Comparison of ENCODE assay signal across 5 worm cellular contexts in the genomic region with DNA sequence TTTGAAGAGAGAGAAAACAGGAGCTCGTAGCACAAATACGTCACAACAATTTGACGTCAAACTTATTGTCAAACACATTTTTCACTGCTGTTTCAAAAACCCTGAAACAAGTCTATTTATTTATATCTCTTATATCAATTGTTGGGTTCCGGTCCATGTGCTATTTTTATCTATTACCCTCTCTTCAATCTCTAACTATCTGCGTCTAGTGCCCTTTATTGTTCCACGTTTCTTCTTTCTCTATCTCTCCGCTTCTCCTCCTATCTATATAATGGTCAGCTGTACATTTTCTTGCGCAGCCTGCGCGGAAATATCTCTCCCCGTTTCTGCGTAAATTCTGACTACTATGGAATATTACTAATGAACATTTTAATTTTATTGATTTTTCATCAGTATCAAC.
TF ChIP-seq lines count a peak whose summit lies in the region.

No protein-coding gene starts in this region.

TF ChIP-seq in whole organism, L1 larva, 84 proteins besides CTCF, POLR2A, EP300 and RAD21 (continues in another document):
- no peak for TF ChIP-seq alr-1 (tag; optimal IDR thresholded peaks at IDR 0.05; lab: Kevin White, UChicago; ENCODE audit: borderline replicate concordance)
- TF ChIP-seq ceh-63 (GFP tag; optimal IDR thresholded peaks at IDR 0.05; lab: Kevin White, UChicago): no peak
- TF ChIP-seq fkh-4 (tag; optimal IDR thresholded peaks at IDR 0.05; lab: Kevin White, UChicago; ENCODE audit: borderline replicate concordance): no peak
- TF ChIP-seq snpc-4 (tag; optimal IDR thresholded peaks at IDR 0.05; lab: Kevin White, UChicago): peak; percentile 33
- TF ChIP-seq nhr-77 (tag; optimal IDR thresholded peaks at IDR 0.05; lab: Kevin White, UChicago): no peak
- TF ChIP-seq nhr-28 (tag; optimal IDR thresholded peaks at IDR 0.05; lab: Kevin White, UChicago): no peak
- TF ChIP-seq ceh-82 (tag; optimal IDR thresholded peaks at IDR 0.05; lab: Kevin White, UChicago): peak in 1 of 3 experiments; percentile 15
- TF ChIP-seq sup-37 (GFP tag; optimal IDR thresholded peaks at IDR 0.05; lab: Kevin White, UChicago): no peak
- TF ChIP-seq lir-3 (tag; optimal IDR thresholded peaks at IDR 0.05; lab: Kevin White, UChicago; ENCODE audit: poor library complexity): peak; percentile 58
- no peak for TF ChIP-seq C34B4.2 (tag; optimal IDR thresholded peaks at IDR 0.05; lab: Kevin White, UChicago)
- TF ChIP-seq vab-15 (tag; optimal IDR thresholded peaks at IDR 0.05; lab: Kevin White, UChicago): no peak
- no peak for TF ChIP-seq ces-1 (GFP tag; optimal IDR thresholded peaks at IDR 0.05; lab: Kevin White, UChicago)
- TF ChIP-seq hpl-2 (GFP tag; optimal IDR thresholded peaks at IDR 0.05; lab: Kevin White, UChicago): no peak
- TF ChIP-seq unc-130 (tag; optimal IDR thresholded peaks at IDR 0.05; lab: Kevin White, UChicago): peak; percentile 13
- TF ChIP-seq unc-30 (tag; optimal IDR thresholded peaks at IDR 0.05; lab: Kevin White, UChicago): no peak
- TF ChIP-seq irx-1 (tag; optimal IDR thresholded peaks at IDR 0.05; lab: Kevin White, UChicago): no peak
- TF ChIP-seq elt-2 (tag; optimal IDR thresholded peaks at IDR 0.05; lab: Kevin White, UChicago): peak; percentile 5

TF ChIP-seq in whole organism, L3 larva, 47 proteins besides CTCF, POLR2A, EP300 and RAD21:
- peak; percentile 52 for TF ChIP-seq pha-4 (tag; optimal IDR thresholded peaks at IDR 0.05; lab: Kevin White, UChicago)
- TF ChIP-seq nhr-23 (tag; optimal IDR thresholded peaks at IDR 0.05; lab: Kevin White, UChicago): peak; percentile 23
- no peak for TF ChIP-seq tbx-2 (tag; optimal IDR thresholded peaks at IDR 0.05; lab: Kevin White, UChicago)
- peak; percentile 38 for TF ChIP-seq ceh-28 (tag; optimal IDR thresholded peaks at IDR 0.05; lab: Kevin White, UChicago)
- peak; percentile 61 for TF ChIP-seq nfya-1 (tag; optimal IDR thresholded peaks at IDR 0.05; lab: Kevin White, UChicago; ENCODE audit: insufficient read depth)
- no peak for TF ChIP-seq aly-2 (tag; optimal IDR thresholded peaks at IDR 0.05; lab: Kevin White, UChicago)
- no peak for TF ChIP-seq fkh-10 (GFP tag; optimal IDR thresholded peaks at IDR 0.05; lab: Kevin White, UChicago)
- TF ChIP-seq nhr-76 (tag; optimal IDR thresholded peaks at IDR 0.05; lab: Kevin White, UChicago): no peak
- TF ChIP-seq nhr-67 (tag; optimal IDR thresholded peaks at IDR 0.05; lab: Kevin White, UChicago): no peak
- peak; percentile 1 for TF ChIP-seq nhr-43 (tag; optimal IDR thresholded peaks at IDR 0.05; lab: Kevin White, UChicago; ENCODE audit: poor library complexity, severe bottlenecking)
- TF ChIP-seq ceh-82 (tag; optimal IDR thresholded peaks at IDR 0.05; lab: Kevin White, UChicago): no peak
- TF ChIP-seq nhr-77 (tag; optimal IDR thresholded peaks at IDR 0.05; lab: Kevin White, UChicago): no peak
- TF ChIP-seq egl-5 (tag; optimal IDR thresholded peaks at IDR 0.05; lab: Kevin White, UChicago): peak; percentile 13
- no peak for TF ChIP-seq unc-62 (GFP tag; optimal IDR thresholded peaks at IDR 0.05; lab: Kevin White, UChicago)
- no peak for TF ChIP-seq nhr-12 (tag; optimal IDR thresholded peaks at IDR 0.05; lab: Kevin White, UChicago)
TF ChIP-seq in whole organism, L3 larva: peak in this region for 6.

TF ChIP-seq in whole organism, early embryonic, 17 proteins besides CTCF, POLR2A, EP300 and RAD21:
- TF ChIP-seq hnd-1 (tag; optimal IDR thresholded peaks at IDR 0.05; lab: Kevin White, UChicago) (no peak), F13C5.2 (tag; optimal IDR thresholded peaks at IDR 0.05; lab: Kevin White, UChicago) (peak; percentile 25)

TF ChIP-seq in whole organism, midembryonic, 9 proteins besides CTCF, POLR2A, EP300 and RAD21:
- TF ChIP-seq ref-1 (GFP tag; conservative IDR thresholded peaks at IDR 0.05; lab: Robert Waterston, UW) (no peak), cog-1 (tag; optimal IDR thresholded peaks at IDR 0.05; lab: Kevin White, UChicago) (peak; percentile 71)

TF ChIP-seq in whole organism, young adult, 124 proteins besides CTCF, POLR2A, EP300 and RAD21:
- TF ChIP-seq sdz-38 (tag; optimal IDR thresholded peaks at IDR 0.05; lab: Kevin White, UChicago): no peak
- no peak for TF ChIP-seq nhr-90 (tag; optimal IDR thresholded peaks at IDR 0.05; lab: Kevin White, UChicago)
- TF ChIP-seq gei-17 (GFP tag; optimal IDR thresholded peaks at IDR 0.05; lab: Kevin White, UChicago): no peak
- no peak for TF ChIP-seq hlh-12 (tag; optimal IDR thresholded peaks at IDR 0.05; lab: Kevin White, UChicago)
- peak; percentile 88 for TF ChIP-seq hmg-1.2 (GFP tag; IDR thresholded peaks at IDR 0.05; lab: Robert Waterston, UW)
- TF ChIP-seq dox-1 (GFP tag; IDR thresholded peaks at IDR 0.05; lab: Robert Waterston, UW): no peak
- no peak for TF ChIP-seq snpc-1.1 (tag; optimal IDR thresholded peaks at IDR 0.05; lab: Kevin White, UChicago; ENCODE audit: insufficient read depth)
- TF ChIP-seq cebp-2 (GFP tag; IDR thresholded peaks at IDR 0.05; lab: Robert Waterston, UW): no peak

Comparison
In these comparisons a context has a peak if more than half of its experiments do, and no peak if none do; other contexts are left out.
1. Of the 8 proteins assayed by ChIP-seq in both whole organism, young adult and whole organism, L1 larva: peak only in whole organism, young adult: none; only in whole organism, L1 larva: dpl-1, efl-1, lin-35, nhr-90, snpc-4 and unc-130; in both: none; in neither: 2.